Fruit fly (Drosophila melanogaster) whole organism, embryonic: Measurements from ENCODE around the gene Or9a.

Experiments
- ATbp ChIP-seq: fragments of 200-800 bp; sonication (Bioruptor generic); optimal IDR thresholded peaks from 2 replicates; lab custom pipeline; 2017; ENCODE audit warnings: missing biosample characterization, mild to moderate bottlenecking, missing genetic modification characterization, missing genetic modification reagents
- Awh ChIP-seq: fragments of 200-800 bp; sonication (Bioruptor generic); IDR thresholded peaks from 2 replicates; pipeline ENCODE4, ENCODE4 v1.3.6; 2022; ENCODE audit warnings: missing biosample characterization, missing genetic modification characterization
- Bteb2 ChIP-seq: fragments of 200-800 bp; sonication (Bioruptor generic); optimal IDR thresholded peaks from 2 replicates; lab custom pipeline; 2016; ENCODE audit warnings: missing biosample characterization, missing genetic modification characterization
- CG11695 ChIP-seq: fragments of 200-800 bp; sonication (Bioruptor generic); IDR thresholded peaks from 3 replicates; pipeline ENCODE4 v1.3.6; 2022; ENCODE audit warnings: missing biosample characterization, missing genetic modification characterization
- CG13775 ChIP-seq: fragments of 200-800 bp; sonication (Bioruptor generic); optimal IDR thresholded peaks from 3 replicates; lab custom pipeline; 2017; ENCODE audit warnings: missing biosample characterization, mild to moderate bottlenecking, missing genetic modification characterization
- CG14860 ChIP-seq: fragments of 200-800 bp; sonication (Bioruptor generic); IDR thresholded peaks from 3 replicates; pipeline ENCODE4 v1.3.6; 2022; ENCODE audit warnings: missing biosample characterization, missing genetic modification characterization; ENCODE audit not compliant: partially characterized antibody
- CG15601 ChIP-seq: fragments of 200-800 bp; sonication (Bioruptor generic); optimal IDR thresholded peaks from 3 replicates; lab custom pipeline; 2019; ENCODE audit warnings: missing biosample characterization, mild to moderate bottlenecking, missing genetic modification characterization, moderate library complexity
- CG1603 ChIP-seq: fragments of 200-800 bp; sonication (Bioruptor generic); optimal IDR thresholded peaks from 2 replicates; lab custom pipeline; 2019; ENCODE audit warnings: missing biosample characterization, mild to moderate bottlenecking, missing genetic modification characterization, moderate library complexity
- CG17912 ChIP-seq: fragments of 200-800 bp; sonication (Bioruptor generic); optimal IDR thresholded peaks from 2 replicates; lab custom pipeline; 2018; ENCODE audit warnings: missing biosample characterization, mild to moderate bottlenecking, missing genetic modification characterization
- CG18599 ChIP-seq: fragments of 200-800 bp; sonication (Bioruptor generic); optimal IDR thresholded peaks from 3 replicates; lab custom pipeline; 2017; ENCODE audit warnings: missing biosample characterization, missing genetic modification characterization, mild to moderate bottlenecking, moderate library complexity, missing genetic modification reagents
- CG2129 ChIP-seq: fragments of 200-800 bp; sonication (Bioruptor generic); IDR thresholded peaks from 2 replicates; pipeline ENCODE4 v1.3.6; 2022; ENCODE audit warnings: missing biosample characterization, missing genetic modification characterization; ENCODE audit not compliant: partially characterized antibody
- CG4328 ChIP-seq: fragments of 200-800 bp; sonication (Bioruptor generic); optimal IDR thresholded peaks from 3 replicates; lab custom pipeline; 2017; ENCODE audit warnings: missing biosample characterization, missing genetic modification reagents, missing genetic modification characterization
- CG7745 ChIP-seq: fragments of 200-800 bp; sonication (Bioruptor generic); optimal IDR thresholded peaks from 2 replicates; lab custom pipeline; 2018; ENCODE audit warnings: missing biosample characterization, mild to moderate bottlenecking, missing genetic modification characterization, moderate library complexity
- CG8765 ChIP-seq: fragments of 200-800 bp; sonication (Bioruptor generic); IDR thresholded peaks from 2 replicates; pipeline ENCODE4 v1.3.6; 2022; ENCODE audit warnings: missing biosample characterization, missing genetic modification characterization
- CG8924 ChIP-seq: fragments of 200-800 bp; optimal IDR thresholded peaks from 3 replicates; lab custom pipeline; 2019; ENCODE audit warnings: missing biosample characterization, mild to moderate bottlenecking, missing genetic modification characterization, moderate library complexity
- Camta ChIP-seq: fragments of 200-800 bp; sonication (Bioruptor generic); optimal IDR thresholded peaks from 2 replicates; lab custom pipeline; 2016; ENCODE audit warnings: missing biosample characterization, missing genetic modification characterization
- Doc3 ChIP-seq: fragments of 200-800 bp; sonication (Bioruptor generic); IDR thresholded peaks from 3 replicates; pipeline ENCODE4 v1.3.6; 2022; ENCODE audit warnings: missing biosample characterization, missing genetic modification characterization; ENCODE audit not compliant: partially characterized antibody
- HLHmδ ChIP-seq: fragments of 200-800 bp; sonication (Bioruptor generic); optimal IDR thresholded peaks from 2 replicates; lab custom pipeline; 2018; ENCODE audit warnings: missing biosample characterization, mild to moderate bottlenecking, missing genetic modification characterization, moderate library complexity
- Hr3 ChIP-seq: fragments of 200-800 bp; sonication (Bioruptor generic); optimal IDR thresholded peaks from 3 replicates; lab custom pipeline; 2016; ENCODE audit warnings: missing biosample characterization, missing genetic modification characterization
- Hr78 ChIP-seq, 2 experiments: fragments of 200-800 bp in 1 of 2; fragments of >200 bp in 1 of 2; sonication (Bioruptor generic) in 1 of 2; optimal IDR thresholded peaks; 2 replicates each; lab custom pipeline; 2017 to 2019; ENCODE audit warnings: missing biosample characterization in 2 of 2, missing genetic modification characterization in 2 of 2, mild to moderate bottlenecking in 1 of 2, moderate library complexity in 1 of 2
- Lim3 ChIP-seq: fragments of 200-800 bp; sonication (Bioruptor generic); IDR thresholded peaks from 2 replicates; pipeline ENCODE4 v1.3.6; 2022; ENCODE audit warnings: missing biosample characterization, missing genetic modification characterization
- Nf-YA ChIP-seq: fragments of 200-800 bp; sonication (Bioruptor generic); IDR thresholded peaks from 2 replicates; pipeline ENCODE4 v1.3.6; 2022; ENCODE audit warnings: missing biosample characterization, missing genetic modification characterization
- Six4 ChIP-seq: fragments of 200-800 bp; sonication (Bioruptor generic); optimal IDR thresholded peaks from 2 replicates; lab custom pipeline; 2016; ENCODE audit warnings: missing biosample characterization, missing genetic modification characterization
- Spps ChIP-seq: fragments of 200-800 bp; sonication (Bioruptor generic); optimal IDR thresholded peaks from 2 replicates; lab custom pipeline; 2018; ENCODE audit warnings: missing biosample characterization, mild to moderate bottlenecking, missing genetic modification characterization
- Sry-δ ChIP-seq: fragments of 200-800 bp; sonication (Bioruptor generic); optimal IDR thresholded peaks from 2 replicates; lab custom pipeline; 2016; ENCODE audit warnings: missing biosample characterization, missing genetic modification characterization
- Stat92E ChIP-seq, 3 experiments: fragments of >200 bp in 2 of 3; fragments of 200-800 bp in 1 of 3; sonication (Bioruptor generic) in 1 of 3; optimal IDR thresholded peaks; 2 replicates each; lab custom pipeline; 2017 to 2019; ENCODE audit warnings: missing biosample characterization in 3 of 3, missing genetic modification characterization in 3 of 3, mild to moderate bottlenecking in 1 of 3, moderate library complexity in 1 of 3
- Taf1 ChIP-seq: fragments of 200-800 bp; sonication (Bioruptor generic); IDR thresholded peaks from 2 replicates; pipeline ENCODE4 v1.3.6; 2022; ENCODE audit warnings: missing biosample characterization, missing genetic modification characterization
- ash1 ChIP-seq: fragments of 200-800 bp; sonication (Bioruptor generic); optimal IDR thresholded peaks from 2 replicates; lab custom pipeline; 2018; ENCODE audit warnings: missing biosample characterization, mild to moderate bottlenecking, missing genetic modification characterization
- bbx ChIP-seq: fragments of 200-800 bp; sonication (Bioruptor generic); IDR thresholded peaks from 2 replicates; pipeline ENCODE4 v1.3.6; 2022; ENCODE audit warnings: missing biosample characterization, missing genetic modification characterization; ENCODE audit not compliant: partially characterized antibody
- caup ChIP-seq: fragments of 200-800 bp; sonication (Bioruptor generic); optimal IDR thresholded peaks from 3 replicates; lab custom pipeline; 2017; ENCODE audit warnings: missing biosample characterization, mild to moderate bottlenecking, missing genetic modification characterization, moderate library complexity; ENCODE audit not compliant: severe bottlenecking
- chn ChIP-seq: fragments of 200-800 bp; sonication (Bioruptor generic); optimal IDR thresholded peaks from 2 replicates; lab custom pipeline; 2016; ENCODE audit warnings: missing biosample characterization, missing genetic modification characterization
- dm ChIP-seq: fragments of 200-800 bp; sonication (Bioruptor generic); optimal IDR thresholded peaks from 3 replicates; lab custom pipeline; 2016; ENCODE audit warnings: missing biosample characterization, missing genetic modification characterization
- dmrt99B ChIP-seq: fragments of 200-800 bp; sonication (Bioruptor generic); optimal IDR thresholded peaks from 2 replicates; lab custom pipeline; 2018; ENCODE audit warnings: missing biosample characterization, mild to moderate bottlenecking, missing genetic modification characterization, moderate library complexity
- dpn ChIP-seq, 2 experiments: fragments of 200-800 bp; sonication (Bioruptor generic); optimal IDR thresholded peaks; 3 replicates each; lab custom pipeline; 2016; ENCODE audit warnings: missing biosample characterization in 2 of 2, missing genetic modification characterization in 2 of 2
- exex ChIP-seq: fragments of 200-800 bp; sonication (Bioruptor generic); optimal IDR thresholded peaks from 4 replicates; lab custom pipeline; 2018; ENCODE audit warnings: missing biosample characterization, mild to moderate bottlenecking, missing genetic modification characterization, moderate library complexity
- kni ChIP-seq: fragments of 200-800 bp; sonication (Bioruptor generic); optimal IDR thresholded peaks from 3 replicates; lab custom pipeline; 2017; ENCODE audit warnings: mild to moderate bottlenecking, missing biosample characterization, missing genetic modification reagents, missing genetic modification characterization
- maf-S ChIP-seq: fragments of 200-800 bp; sonication (Bioruptor generic); optimal IDR thresholded peaks from 2 replicates; lab custom pipeline; 2016; ENCODE audit warnings: missing biosample characterization, missing genetic modification characterization
- nerfin-2 ChIP-seq: fragments of 200-800 bp; sonication (Bioruptor generic); IDR thresholded peaks from 2 replicates; pipeline ENCODE4 v1.3.6; 2022; ENCODE audit warnings: missing biosample characterization, missing genetic modification characterization; ENCODE audit not compliant: partially characterized antibody
- phol ChIP-seq: fragments of 200-800 bp; sonication (Bioruptor generic); optimal IDR thresholded peaks from 3 replicates; lab custom pipeline; 2018; ENCODE audit warnings: missing biosample characterization, mild to moderate bottlenecking, missing genetic modification characterization, moderate library complexity
- row ChIP-seq: fragments of 200-800 bp; sonication (Bioruptor generic); IDR thresholded peaks from 3 replicates; pipeline ENCODE4 v1.3.6; 2022; ENCODE audit warnings: missing biosample characterization, missing genetic modification characterization
- slp2 ChIP-seq: fragments of 200-800 bp; sonication (Bioruptor generic); optimal IDR thresholded peaks from 2 replicates; lab custom pipeline; 2016; ENCODE audit warnings: missing biosample characterization, missing genetic modification characterization
- stc ChIP-seq: fragments of 200-800 bp; sonication (Bioruptor generic); IDR thresholded peaks from 2 replicates; pipeline ENCODE4 v1.3.6; 2022; ENCODE audit warnings: missing biosample characterization, missing genetic modification characterization
- tup ChIP-seq: fragments of 200-800 bp; sonication (Bioruptor generic); optimal IDR thresholded peaks from 2 replicates; lab custom pipeline; 2016; ENCODE audit warnings: missing biosample characterization, mild to moderate bottlenecking, missing genetic modification characterization, moderate library complexity
- vfl ChIP-seq: fragments of 200-800 bp; sonication (Bioruptor generic); optimal IDR thresholded peaks from 2 replicates; lab custom pipeline; 2016; ENCODE audit warnings: missing biosample characterization, missing genetic modification characterization
- vnd ChIP-seq: fragments of 200-800 bp; sonication (Bioruptor generic); IDR thresholded peaks from 3 replicates; pipeline ENCODE4 v1.3.6; 2022; ENCODE audit warnings: missing biosample characterization, missing genetic modification characterization; ENCODE audit not compliant: partially characterized antibody
- wdn ChIP-seq: fragments of 200-800 bp; sonication (Bioruptor generic); IDR thresholded peaks from 2 replicates; pipeline ENCODE4 v1.3.6; 2022; ENCODE audit warnings: missing biosample characterization, missing genetic modification characterization
- zen2 ChIP-seq: fragments of 200-800 bp; sonication (Bioruptor generic); IDR thresholded peaks from 3 replicates; pipeline ENCODE4 v1.3.6; 2022; ENCODE audit warnings: missing biosample characterization, missing genetic modification characterization; ENCODE audit not compliant: partially characterized antibody

Or9a gene

dm6 chrX:10486144-10487030 is 26.9 kb upstream of the Or9a start (continued):
- TF ChIP-seq row (GFP tag; lab: Robert Waterston, UW) (peak; percentile 88), CG15601 (tag; lab: Kevin White, UChicago) (no peak), Six4 (peak; percentile 20), maf-S (no peak), kni (GFP tag; lab: Kevin White, UChicago) (no peak), ATbp (peak; percentile 45), CG18599 (GFP tag; lab: Kevin White, UChicago) (peak; percentile 85), vfl (GFP tag; lab: Kevin White, UChicago) (peak; percentile 37), Hr3 (GFP tag; lab: Kevin White, UChicago) (peak; percentile 22), Stat92E (GFP tag; optimal IDR thresholded peaks at IDR 0.05; lab: Kevin White, UChicago) (no peak), ash1 (GFP tag; lab: Kevin White, UChicago) (no peak), Hr78 (GFP tag; optimal IDR thresholded peaks at IDR 0.05; lab: Kevin White, UChicago) (no peak), CG8924 (tag; lab: Kevin White, UChicago) (peak; percentile 61), Doc3 (no peak), CG17912 (no peak), Lim3 (no peak), CG1603 (tag; lab: Kevin White, UChicago) (peak; percentile 63), Bteb2 (GFP tag; lab: Kevin White, UChicago) (peak; percentile 22), Sry-δ (GFP tag; lab: Kevin White, UChicago) (peak; percentile 11), Awh (GFP tag; lab: Robert Waterston, UW) (no peak), vnd (GFP tag; lab: Robert Waterston, UW) (no peak), dmrt99B (tag; lab: Kevin White, UChicago) (peak; percentile 69), phol (tag; lab: Kevin White, UChicago) (peak; percentile 34), CG8765 (GFP tag; lab: Robert Waterston, UW) (no peak), Camta (peak; percentile 23), dm (GFP tag; lab: Kevin White, UChicago) (no peak), exex (no peak), caup (GFP tag; lab: Kevin White, UChicago) (peak; percentile 60), CG7745 (tag; lab: Kevin White, UChicago) (no peak), Spps (tag; lab: Kevin White, UChicago) (no peak), Taf1 (GFP tag; lab: Robert Waterston, UW) (no peak; the same call in 1 of the 2 replicates), CG11695 (GFP tag; lab: Robert Waterston, UW) (peak; percentile 69; the same call in 2 of the 3 replicates), wdn (GFP tag; lab: Robert Waterston, UW) (no peak), slp2 (GFP tag; lab: Kevin White, UChicago) (no peak), nerfin-2 (no peak), CG2129 (GFP tag; lab: Robert Waterston, UW) (no peak), bbx (GFP tag; lab: Robert Waterston, UW) (no peak), chn (GFP tag; lab: Kevin White, UChicago) (peak; percentile 25), dpn (GFP tag; optimal IDR thresholded peaks at IDR 0.05; lab: Kevin White, UChicago) (peak; percentile 51 to 59), CG14860 (no peak), zen2 (GFP tag; lab: Robert Waterston, UW) (no peak), Nf-YA (no peak), tup (GFP tag; lab: Kevin White, UChicago) (peak; percentile 6), CG4328 (peak; percentile 55), CG13775 (GFP tag; lab: Kevin White, UChicago) (peak; percentile 46), stc (GFP tag; lab: Robert Waterston, UW) (peak; percentile 43), HLHmδ (GFP tag; lab: Kevin White, UChicago) (no peak)
